Worm (Caenorhabditis elegans): Measurements from ENCODE around the gene T01H3.5.

The T01H3.5 gene

DNA sequence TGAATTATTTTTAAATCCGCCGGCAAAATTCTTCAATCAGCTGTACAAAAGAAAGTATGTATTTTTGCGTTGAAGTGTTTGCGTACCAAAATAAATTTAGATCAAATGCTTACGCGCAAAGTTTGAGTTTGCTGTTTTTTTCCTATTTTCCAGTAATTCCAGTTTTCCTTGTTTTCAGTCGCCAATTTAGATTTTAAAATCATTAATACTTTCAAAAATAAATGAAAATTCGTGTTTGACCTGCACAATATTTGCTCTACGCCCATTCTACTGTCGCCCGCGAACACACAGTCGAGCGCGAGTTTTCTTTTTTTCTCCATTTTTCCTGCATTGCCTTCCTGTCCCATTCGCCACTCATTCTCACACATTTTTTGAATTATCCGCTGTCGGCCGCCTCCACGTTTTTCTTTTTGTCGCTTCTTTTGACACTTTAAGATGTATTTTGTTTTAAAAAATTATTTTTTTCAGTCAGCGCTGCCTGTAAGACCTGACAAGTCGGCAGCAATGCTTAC lies 13.4 kb downstream of the T01H3.5 start, which contains the start of gene ptc-1:
Gene ptc-1, plus strand, starts transcription at position 462 of the 512 bp plus-strand sequence.
- TF ChIP-seq nhr-12 (tag; optimal IDR thresholded peaks at IDR 0.05) (no peak), snpc-4 (tag; optimal IDR thresholded peaks at IDR 0.05) (no peak), hlh-1 (tag; optimal IDR thresholded peaks at IDR 0.05) (no peak), ham-2 (GFP tag; optimal IDR thresholded peaks at IDR 0.05) (no peak), unc-62 (GFP tag; optimal IDR thresholded peaks at IDR 0.05) (no peak), sptf-1 (tag; optimal IDR thresholded peaks at IDR 0.05) (no peak), nhr-28 (tag; optimal IDR thresholded peaks at IDR 0.05) (no peak)

- no peak for TF ChIP-seq blmp-1 (tag; optimal IDR thresholded peaks at IDR 0.05)
- no peak for TF ChIP-seq nhr-2 (tag; optimal IDR thresholded peaks at IDR 0.05)
- TF ChIP-seq ham-2 (GFP tag; optimal IDR thresholded peaks at IDR 0.05) = no peak
- TF ChIP-seq lin-13 (tag; optimal IDR thresholded peaks at IDR 0.05) = no peak
- TF ChIP-seq nhr-28 (tag; optimal IDR thresholded peaks at IDR 0.05) = no peak
- no peak for TF ChIP-seq nhr-76 (tag; optimal IDR thresholded peaks at IDR 0.05)
- no peak for TF ChIP-seq pha-4 (tag; optimal IDR thresholded peaks at IDR 0.05)
- no peak for TF ChIP-seq elt-3 (tag; optimal IDR thresholded peaks at IDR 0.05)
- TF ChIP-seq mls-2 (tag; optimal IDR thresholded peaks at IDR 0.05) = no peak
- no peak for TF ChIP-seq zip-8 (tag; optimal IDR thresholded peaks at IDR 0.05)
- no peak for TF ChIP-seq lin-32 (GFP tag; optimal IDR thresholded peaks at IDR 0.05)
- TF ChIP-seq nhr-237 (tag; optimal IDR thresholded peaks at IDR 0.05) = no peak
- TF ChIP-seq unc-39 (tag; optimal IDR thresholded peaks at IDR 0.05) = no peak
- no peak for TF ChIP-seq bed-3 (GFP tag; optimal IDR thresholded peaks at IDR 0.05)
- no peak for TF ChIP-seq unc-62 (GFP tag; optimal IDR thresholded peaks at IDR 0.05)
- no peak for TF ChIP-seq mep-1 (tag; optimal IDR thresholded peaks at IDR 0.05)
- TF ChIP-seq ceh-39 (tag; optimal IDR thresholded peaks at IDR 0.05) = no peak
- TF ChIP-seq ces-1 (GFP tag; optimal IDR thresholded peaks at IDR 0.05) = no peak
- TF ChIP-seq nhr-12 (tag; optimal IDR thresholded peaks at IDR 0.05) = no peak
These were observed 14.2 kb downstream of the T01H3.5 start for ce11 chrII:7893648-7894047.

DNA sequence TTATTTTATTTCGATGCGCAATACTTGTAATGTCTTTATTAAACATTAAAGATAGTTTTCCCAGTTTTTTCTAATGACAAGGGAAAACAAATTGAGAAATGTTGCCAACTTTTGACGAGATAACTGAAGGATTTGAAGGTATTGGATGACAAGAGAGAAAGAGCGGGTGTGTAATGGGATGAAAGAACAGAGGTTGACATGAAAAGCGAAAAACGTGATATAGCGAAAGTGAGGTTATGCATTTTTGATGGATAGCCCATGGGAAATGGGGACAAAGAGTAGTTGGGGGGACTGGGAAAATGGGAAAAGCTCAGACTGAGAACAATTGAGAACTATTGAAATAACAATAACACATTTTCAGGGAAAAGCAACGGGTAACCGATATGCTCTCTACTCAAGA lies 15.8 kb downstream of the T01H3.5 start:
- TF ChIP-seq unc-62 (GFP tag; optimal IDR thresholded peaks at IDR 0.05) (peak; percentile 34), snpc-4 (tag; optimal IDR thresholded peaks at IDR 0.05) (no peak)

DNA sequence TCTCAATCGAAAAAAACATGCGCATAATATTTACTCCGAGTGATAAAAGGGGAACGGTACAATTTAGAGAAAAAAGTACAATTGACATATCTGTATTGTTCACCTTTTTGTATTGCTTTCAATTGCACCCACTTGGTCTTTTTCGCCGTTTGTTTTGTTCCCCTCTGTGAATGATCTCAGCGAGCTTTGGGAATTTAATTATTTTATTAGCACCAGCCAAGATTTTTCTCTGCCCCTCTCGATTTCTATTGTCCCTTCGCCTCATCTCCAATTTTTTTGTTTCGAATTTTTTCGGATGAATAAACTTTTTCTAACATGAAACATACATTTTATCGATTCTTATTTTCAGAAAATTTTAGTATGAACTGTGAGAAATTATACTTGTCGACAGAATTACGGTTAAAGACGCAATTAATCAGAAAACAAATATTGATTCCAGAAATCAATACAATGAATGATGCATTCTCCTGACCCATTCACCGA lies 20.8 kb downstream of the T01H3.5 start, which contains the start of gene rev-1:
Gene rev-1, plus strand, starts transcription at position 433 of the 483 bp plus-strand sequence.
- no peak for TF ChIP-seq snpc-4 (tag; optimal IDR thresholded peaks at IDR 0.05)
- no peak for TF ChIP-seq lsy-2 (tag; optimal IDR thresholded peaks at IDR 0.05)
- no peak for TF ChIP-seq elt-1 (tag; optimal IDR thresholded peaks at IDR 0.05; ENCODE audit: borderline replicate concordance, insufficient read depth)
- TF ChIP-seq ces-1 (GFP tag; optimal IDR thresholded peaks at IDR 0.05) = peak; percentile 64
- no peak for TF ChIP-seq sem-2 (GFP tag; optimal IDR thresholded peaks at IDR 0.05)
- no peak for TF ChIP-seq pha-4 (tag; optimal IDR thresholded peaks at IDR 0.05)
- no peak for TF ChIP-seq mab-5 (tag; optimal IDR thresholded peaks at IDR 0.05)

ce11 chrII:7900762-7901161 lies 21.3 kb downstream of the T01H3.5 start:
- TF ChIP-seq ceh-83 (GFP tag; optimal IDR thresholded peaks at IDR 0.05) (no peak), mep-1 (tag; optimal IDR thresholded peaks at IDR 0.05) (no peak), tbx-8 (GFP tag; optimal IDR thresholded peaks at IDR 0.05) (no peak), ceh-39 (tag; optimal IDR thresholded peaks at IDR 0.05) (no peak), nhr-28 (tag; optimal IDR thresholded peaks at IDR 0.05) (no peak), mab-5 (tag; optimal IDR thresholded peaks at IDR 0.05) (no peak), unc-62 (GFP tag; optimal IDR thresholded peaks at IDR 0.05) (no peak), cnd-1 (tag; optimal IDR thresholded peaks at IDR 0.05) (no peak), ztf-11 (tag; optimal IDR thresholded peaks at IDR 0.05) (no peak), nhr-237 (tag; optimal IDR thresholded peaks at IDR 0.05) (no peak), blmp-1 (tag; optimal IDR thresholded peaks at IDR 0.05) (no peak), M03D4.4 (tag; optimal IDR thresholded peaks at IDR 0.05) (no peak), nhr-76 (tag; optimal IDR thresholded peaks at IDR 0.05) (no peak), ces-1 (GFP tag; optimal IDR thresholded peaks at IDR 0.05) (no peak), elt-3 (tag; optimal IDR thresholded peaks at IDR 0.05) (no peak), lin-32 (GFP tag; optimal IDR thresholded peaks at IDR 0.05) (no peak)

Measured in whole organism, mixed stage, embryonic.